Worm (Caenorhabditis elegans): Measurements from ENCODE around the gene Y43F4B.10.

DNA sequence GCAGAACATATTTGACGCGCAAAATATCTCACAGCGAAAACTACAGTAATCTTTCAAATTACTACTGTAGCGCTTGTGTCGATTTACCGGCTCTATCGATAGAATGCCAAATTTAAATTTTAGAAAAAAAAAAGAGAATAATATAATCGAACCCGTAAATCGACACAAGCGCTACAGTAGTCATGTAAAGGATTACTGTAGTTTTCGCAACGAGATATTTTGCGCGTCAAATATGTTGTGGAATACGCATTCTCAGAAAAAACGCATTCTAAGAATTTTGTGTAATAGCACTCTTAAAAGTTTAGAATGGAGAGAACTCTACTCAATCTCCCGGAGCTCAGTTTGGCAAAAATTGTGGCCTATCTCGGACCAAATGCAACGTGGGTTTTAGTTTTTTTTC, 48.3 kb upstream of the Y43F4B.10 start, which contains the start of gene F56A8.5:
- TF ChIP-seq nhr-67 (tag; optimal IDR thresholded peaks at IDR 0.05) (no peak), mml-1 (tag; optimal IDR thresholded peaks at IDR 0.05) (no peak)
